Worm (Caenorhabditis elegans) whole organism, L4/young adult: ENCODE data around the gene ZK1248.17.
"Not testable (repeated sequence)": the region's sequence is repeated elsewhere in the genome, so short reads cannot be mapped to it uniquely, and the experiment has no call there.

Experiments used
- W03F9.2 ChIP-seq: fragments of 150-350 bp; optimal IDR thresholded peaks from 2 replicates; lab custom pipeline; 2014; ENCODE audit warnings: missing biosample characterization, missing genetic modification characterization
- dao-5 ChIP-seq: sonication (generic microtip); optimal IDR thresholded peaks from 2 replicates; lab custom pipeline; 2016; ENCODE audit warnings: missing genotype, missing genetic modification characterization, moderate library complexity, missing compliant biosample characterization
- him-1 ChIP-seq: sonication (generic microtip); optimal IDR thresholded peaks from 2 replicates; lab custom pipeline; 2016; ENCODE audit warnings: missing genotype, missing genetic modification reagents, missing genetic modification characterization, missing compliant biosample characterization

The ZK1248.17 gene

ce11 chrII:5836153-5836719, 9.1 kb downstream of the ZK1248.17 start, which contains the start of gene fzo-1:
Gene fzo-1 (minus strand): TSS chrII:5836203.
- TF ChIP-seq dao-5 (tag; lab: Kevin White, UChicago) (no peak), W03F9.2 (tag; lab: Kevin White, UChicago) (peak; percentile 34)

- TF ChIP-seq him-1 (tag; lab: Kevin White, UChicago) (no peak), W03F9.2 (tag; lab: Kevin White, UChicago) (no peak), dao-5 (tag; lab: Kevin White, UChicago) (no peak)
Observed at ce11 chrII:5835146-5835545, 10.2 kb downstream of the ZK1248.17 start.

ce11 chrII:5833136-5833535, 12.2 kb downstream of the ZK1248.17 start, which contains the start of gene gtap-1:
Gene gtap-1 (minus strand): TSS chrII:5833236.
- no peak for TF ChIP-seq dao-5 (tag; lab: Kevin White, UChicago)
- no peak for TF ChIP-seq him-1 (tag; lab: Kevin White, UChicago)
- TF ChIP-seq W03F9.2 (tag; lab: Kevin White, UChicago), result no peak

DNA sequence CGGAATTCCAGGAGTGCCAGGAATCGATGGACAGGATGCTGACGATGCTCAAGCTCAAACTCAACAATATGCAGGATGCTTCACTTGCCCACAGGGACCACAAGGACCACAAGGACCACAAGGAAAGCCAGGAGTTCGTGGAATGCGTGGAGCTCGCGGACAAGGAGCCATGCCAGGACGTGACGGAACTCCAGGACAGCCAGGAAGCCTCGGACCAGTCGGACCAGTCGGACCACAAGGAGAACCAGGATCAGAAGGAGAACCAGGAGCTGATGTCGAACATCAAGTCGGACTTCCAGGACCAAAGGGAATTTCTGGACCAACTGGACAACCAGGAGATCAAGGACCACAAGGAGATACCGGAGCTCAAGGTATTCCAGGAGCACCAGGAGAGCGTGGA, 14.0 kb downstream of the ZK1248.17 start:
- no peak for TF ChIP-seq him-1 (tag; lab: Kevin White, UChicago)
- no peak for TF ChIP-seq dao-5 (tag; lab: Kevin White, UChicago)
- no peak for TF ChIP-seq W03F9.2 (tag; lab: Kevin White, UChicago)

DNA sequence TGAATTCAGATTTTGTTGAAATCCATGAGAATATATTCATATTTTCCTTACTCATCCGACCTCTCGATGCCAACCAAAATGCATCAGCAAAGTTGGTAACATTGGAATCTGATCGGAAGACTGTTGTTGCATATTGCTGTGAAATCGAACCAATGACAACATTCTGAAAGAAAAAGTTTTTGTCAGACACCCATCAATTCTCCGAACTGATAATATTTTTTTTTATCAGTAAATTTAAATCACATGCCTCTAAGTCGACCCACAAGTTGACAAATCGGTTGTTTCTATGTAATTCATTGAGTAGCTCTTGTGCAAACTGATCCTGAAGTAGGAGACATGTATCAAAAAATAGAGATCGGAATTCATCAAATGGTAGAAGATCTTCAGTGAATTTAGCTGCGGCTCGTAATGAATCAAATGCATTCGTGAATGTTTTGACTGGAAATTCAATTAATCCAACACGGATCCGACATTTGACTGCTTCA, 15.4 kb downstream of the ZK1248.17 start, which contains the start of gene col-74:
TSS of gene col-74 (plus strand) at position 435 of the 485 bp plus-strand sequence.
- TF ChIP-seq dao-5 (tag; lab: Kevin White, UChicago) (no peak), W03F9.2 (tag; lab: Kevin White, UChicago) (no peak), him-1 (tag; lab: Kevin White, UChicago) (no peak)

DNA sequence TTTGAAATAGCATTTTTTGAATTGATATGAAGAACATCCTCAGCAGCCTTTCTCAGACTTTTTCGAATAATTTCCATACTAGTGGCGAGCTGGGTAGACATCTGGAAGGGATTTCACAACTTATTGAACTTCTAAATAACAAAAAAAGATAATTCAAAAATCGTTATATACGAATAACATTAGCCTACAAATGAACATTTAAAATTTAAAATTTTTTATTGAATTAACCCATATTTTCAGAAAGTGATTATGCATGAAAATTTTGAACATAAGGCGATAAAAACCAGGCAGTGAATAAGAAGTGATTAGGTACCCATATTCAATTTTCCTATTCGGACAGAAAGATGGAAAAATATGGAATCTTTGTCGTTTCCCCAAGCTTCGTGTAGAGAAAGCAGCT, 16.9 kb downstream of the ZK1248.17 start, which contains the start of gene ZK1248.11:
TSS of gene ZK1248.11 (minus strand) at position 101 of the 400 bp plus-strand sequence.
- TF ChIP-seq W03F9.2 (tag; lab: Kevin White, UChicago) (no peak), him-1 (tag; lab: Kevin White, UChicago) (no peak), dao-5 (tag; lab: Kevin White, UChicago) (no peak)

DNA sequence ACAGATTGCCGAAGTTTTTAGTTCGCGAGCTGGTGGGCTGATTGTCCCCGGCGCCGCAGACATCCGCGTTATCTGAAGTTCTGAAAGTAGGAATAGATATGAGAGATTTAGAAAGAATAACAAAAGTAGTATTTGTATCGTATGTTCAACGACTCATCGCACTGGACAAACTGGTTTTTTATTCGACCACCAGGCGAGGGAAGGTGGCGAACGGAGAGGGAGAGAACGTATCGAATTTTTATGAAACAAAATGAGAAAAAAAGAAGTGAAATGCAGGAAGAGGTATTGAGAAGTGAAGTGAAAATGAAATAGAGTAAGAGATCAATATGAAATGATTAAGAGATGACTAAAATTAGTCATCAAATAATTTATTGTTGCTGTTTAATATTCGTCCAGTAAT, 18.0 kb downstream of the ZK1248.17 start, which contains the start of gene tbc-2:
TSS of gene tbc-2 (minus strand) at position 80 of the 400 bp plus-strand sequence.
- TF ChIP-seq dao-5 (tag; lab: Kevin White, UChicago) (no peak), him-1 (tag; lab: Kevin White, UChicago) (no peak), W03F9.2 (tag; lab: Kevin White, UChicago) (no peak)

DNA sequence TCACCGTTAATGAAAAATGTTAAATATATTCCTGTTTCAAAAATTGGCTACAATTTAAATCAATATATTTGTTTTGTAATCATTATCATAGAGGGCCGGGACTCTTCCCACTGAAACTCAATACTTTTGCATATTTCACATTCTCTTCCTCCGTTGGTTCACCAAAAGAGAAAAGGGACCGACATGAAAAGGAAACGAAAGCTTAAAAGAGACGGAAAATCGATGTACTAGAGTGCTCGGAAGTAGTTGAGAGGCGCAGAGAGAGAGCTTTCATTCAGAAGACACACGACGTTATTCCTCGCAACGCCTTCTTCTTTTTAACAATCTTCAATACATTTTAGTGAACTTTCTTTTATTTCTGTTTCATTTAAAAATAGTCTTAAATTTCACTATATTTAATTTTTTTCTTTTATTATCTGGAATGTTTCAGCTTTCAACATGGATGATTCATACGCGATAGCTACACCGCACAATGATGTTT, 25.0 kb downstream of the ZK1248.17 start, which contains the start of gene ehs-1:
TSS of gene ehs-1 (plus strand) at position 431 of the 481 bp plus-strand sequence.
- TF ChIP-seq dao-5 (tag; lab: Kevin White, UChicago) (no peak), W03F9.2 (tag; lab: Kevin White, UChicago) (no peak), him-1 (tag; lab: Kevin White, UChicago) (no peak)

- TF ChIP-seq dao-5 (tag; lab: Kevin White, UChicago) (no peak), W03F9.2 (tag; lab: Kevin White, UChicago) (peak; percentile 61), him-1 (tag; lab: Kevin White, UChicago) (no peak)
Observed at ce11 chrII:5819655-5820054, 25.7 kb downstream of the ZK1248.17 start.

- TF ChIP-seq dao-5 (tag; lab: Kevin White, UChicago) (no peak), him-1 (tag; lab: Kevin White, UChicago) (no peak), W03F9.2 (tag; lab: Kevin White, UChicago) (no peak)
Observed at ce11 chrII:5818298-5818697, 27.0 kb downstream of the ZK1248.17 start, which contains the start of gene ZK1248.4. Gene ZK1248.4 (plus strand): TSS chrII:5818598.

- TF ChIP-seq dao-5 (tag; lab: Kevin White, UChicago) (no peak), W03F9.2 (tag; lab: Kevin White, UChicago) (no peak), him-1 (tag; lab: Kevin White, UChicago) (no peak)
Observed at ce11 chrII:5816346-5816745, 29.0 kb downstream of the ZK1248.17 start, which contains the start of gene ZK1248.20. Gene ZK1248.20 (plus strand): TSS chrII:5816646.

DNA sequence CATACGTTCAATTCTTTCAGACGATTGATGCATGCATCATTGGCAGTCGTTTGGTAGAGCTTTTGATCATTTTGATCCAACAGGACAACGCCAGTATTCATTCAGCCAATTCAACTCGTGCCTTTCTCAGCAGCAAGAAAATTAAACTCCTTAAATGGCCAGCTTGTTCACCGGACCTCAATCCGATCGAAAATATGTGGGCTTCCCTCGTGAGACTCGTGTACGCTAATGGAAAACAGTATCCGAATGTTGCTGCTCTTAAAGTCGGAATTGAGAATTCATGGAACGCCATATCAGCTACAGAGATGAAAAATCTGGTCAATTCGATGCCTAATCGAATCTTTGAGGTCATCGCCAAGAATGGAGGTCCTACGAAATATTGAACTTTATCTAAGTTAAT, 30.0 kb downstream of the ZK1248.17 start, which contains the start of gene wago-5:
TSS of gene wago-5 (minus strand) at position 101 of the 400 bp plus-strand sequence.
- TF ChIP-seq W03F9.2, him-1, dao-5 (tag; lab: Kevin White, UChicago): not testable (repeated sequence)

- TF ChIP-seq dao-5 (tag; lab: Kevin White, UChicago) (no peak), him-1 (tag; lab: Kevin White, UChicago) (no peak)
Observed at ce11 chrII:5810230-5810629, 35.1 kb downstream of the ZK1248.17 start, which contains the start of the genes msp-64 and ZK1248.5. Gene msp-64 (minus strand): TSS chrII:5810330. Gene ZK1248.5 (plus strand): TSS chrII:5810514.
